Worm (Caenorhabditis elegans): Measurements from ENCODE around the gene epic-1.

- TF ChIP-seq B0310.2 (tag; optimal IDR thresholded peaks at IDR 0.05) (no peak), ets-7 (tag; optimal IDR thresholded peaks at IDR 0.05) (no peak), ama-1 (optimal IDR thresholded peaks at IDR 0.05) (no peak), tra-4 (tag; optimal IDR thresholded peaks at IDR 0.05) (no peak)
Observed at ce11 chrIV:17432223-17432826, 39.4 kb downstream of the epic-1 start.

Data from whole organism, early embryonic.